Fruit fly (Drosophila melanogaster) whole organism, embryonic: ENCODE data around the gene Spf45.

Source experiments
- CG16815 ChIP-seq: fragments of 200-800 bp; sonication (Bioruptor generic); optimal IDR thresholded peaks from 3 replicates; lab custom pipeline; 2017; ENCODE audit warnings: missing biosample characterization, mild to moderate bottlenecking, missing genetic modification characterization
- CG32767 ChIP-seq: fragments of 200-800 bp; sonication (Bioruptor generic); IDR thresholded peaks from 2 replicates; pipeline ENCODE4 v1.3.6; 2022; ENCODE audit warnings: missing biosample characterization, missing genetic modification characterization
- al ChIP-seq: fragments of 200-800 bp; sonication (Bioruptor generic); IDR thresholded peaks from 2 replicates; pipeline ENCODE4 v1.3.6; 2022; ENCODE audit warnings: missing biosample characterization, missing genetic modification characterization

DNA sequence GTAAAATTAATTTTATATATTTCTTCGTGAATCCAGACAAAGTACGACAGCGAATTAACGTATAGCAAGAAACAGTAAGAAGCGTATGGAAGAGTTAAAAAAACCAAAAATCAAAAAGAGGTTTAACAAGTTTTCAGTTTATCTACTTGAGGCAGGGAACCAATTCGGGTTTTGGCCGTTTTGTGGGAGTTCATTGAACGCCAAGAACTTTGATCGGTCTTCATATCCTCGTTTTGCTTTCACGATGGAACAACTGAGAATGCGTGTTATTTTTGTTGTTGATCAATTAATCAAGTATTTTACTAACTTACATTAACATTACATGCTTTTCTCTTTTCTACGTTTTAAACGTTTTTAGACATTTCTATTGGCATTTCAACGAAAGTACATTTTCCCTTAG lies 42.8 kb downstream of the Spf45 start:
- TF ChIP-seq al (GFP tag; lab: Robert Waterston, UW): no peak
- TF ChIP-seq CG32767: no peak
- no peak for TF ChIP-seq CG16815
